Fruit fly (Drosophila melanogaster): ENCODE results near the gene CG18132.
A peak's percentile ranks its signal among the peaks of the same experiment; 100 is the strongest.

Gene CG18132

DNA sequence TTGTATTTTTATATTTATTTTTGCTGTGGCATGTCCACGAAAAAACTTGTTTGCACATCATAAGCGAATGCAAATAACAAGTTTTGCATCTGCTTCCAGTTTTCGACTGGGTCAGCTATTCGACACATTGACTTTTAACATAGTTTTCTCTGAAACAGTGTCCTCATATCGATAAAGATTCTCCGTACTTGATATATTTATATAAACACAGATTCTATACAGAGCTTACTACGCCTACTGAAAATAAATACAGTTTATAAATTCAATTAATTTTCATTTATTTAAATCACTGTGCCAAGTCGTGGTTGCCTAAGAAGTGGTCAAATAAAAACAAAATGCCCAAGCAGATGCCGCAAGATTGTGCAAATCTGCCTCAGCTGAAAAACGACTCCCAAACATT, 18.0 kb upstream of the CG18132 start (continued):
- no peak for TF ChIP-seq fd59A (GFP tag; optimal IDR thresholded peaks at IDR 0.05)
- TF ChIP-seq ss (GFP tag; optimal IDR thresholded peaks at IDR 0.05), result no peak
- no peak for TF ChIP-seq CG3919 (GFP tag; optimal IDR thresholded peaks at IDR 0.05)
- TF ChIP-seq Sox15 (GFP tag; optimal IDR thresholded peaks at IDR 0.05), result no peak
- no peak for TF ChIP-seq CG4318 (GFP tag; optimal IDR thresholded peaks at IDR 0.05)
- peak; percentile 34 for TF ChIP-seq CG32006 (GFP tag; optimal IDR thresholded peaks at IDR 0.05)
- no peak for TF ChIP-seq svp (GFP tag)
- peak; percentile 62 for TF ChIP-seq CG6276 (GFP tag; optimal IDR thresholded peaks at IDR 0.05)
- TF ChIP-seq Sox102F (GFP tag; optimal IDR thresholded peaks at IDR 0.05), result no peak
- peak; percentile 77 for TF ChIP-seq eg (GFP tag; IDR thresholded peaks at IDR 0.05)

DNA sequence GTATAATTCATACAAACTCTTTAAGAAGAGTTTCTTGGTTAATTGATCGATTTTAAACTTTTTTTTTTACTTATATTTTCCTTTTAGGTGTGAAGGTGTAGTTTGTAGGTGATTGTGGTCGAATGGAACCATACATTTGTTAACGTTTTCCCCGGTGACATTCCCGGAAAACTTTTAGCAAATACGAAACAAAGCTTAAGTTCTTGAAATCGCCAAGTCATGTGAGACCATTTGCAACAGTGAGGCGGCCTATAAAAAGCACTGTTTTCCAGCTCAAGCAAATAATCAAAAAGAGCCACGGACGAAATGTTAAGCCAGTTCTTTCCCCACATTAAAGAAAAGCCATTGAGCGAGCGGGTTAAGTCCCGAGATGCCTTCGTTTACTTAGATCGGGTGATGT, 5.1 kb upstream of the CG18132 start, which contains the start of gene Or22b:
Or22b (plus strand) TSS at position 301 of the 400 bp plus-strand sequence.
- TF ChIP-seq esn (GFP tag; optimal IDR thresholded peaks at IDR 0.05), result no peak
- no peak for TF ChIP-seq OdsH (GFP tag; optimal IDR thresholded peaks at IDR 0.05)
- TF ChIP-seq CG8119 (GFP tag; IDR thresholded peaks at IDR 0.05), result no peak
- no peak for TF ChIP-seq CG8319 (GFP tag; optimal IDR thresholded peaks at IDR 0.05)
- no peak for TF ChIP-seq CG6792 (GFP tag; optimal IDR thresholded peaks at IDR 0.05)
- no peak for TF ChIP-seq spab (GFP tag; optimal IDR thresholded peaks at IDR 0.05)
- TF ChIP-seq CG34406 (GFP tag; optimal IDR thresholded peaks at IDR 0.05), result no peak
- no peak for TF ChIP-seq CG11294 (GFP tag; IDR thresholded peaks at IDR 0.05)
- no peak for TF ChIP-seq CG6854 (GFP tag; optimal IDR thresholded peaks at IDR 0.05)
- no peak for TF ChIP-seq svp (GFP tag)
- no peak for TF ChIP-seq CG31627 (GFP tag; optimal IDR thresholded peaks at IDR 0.05)
- no peak for TF ChIP-seq CG16779 (tag; optimal IDR thresholded peaks at IDR 0.05)
- no peak for TF ChIP-seq lz (GFP tag; optimal IDR thresholded peaks at IDR 0.05)
- TF ChIP-seq Hr4 (GFP tag; optimal IDR thresholded peaks at IDR 0.05), result no peak
- TF ChIP-seq Smox (GFP tag; optimal IDR thresholded peaks at IDR 0.05), result no peak
- no peak for TF ChIP-seq topi (GFP tag; optimal IDR thresholded peaks at IDR 0.05)

DNA sequence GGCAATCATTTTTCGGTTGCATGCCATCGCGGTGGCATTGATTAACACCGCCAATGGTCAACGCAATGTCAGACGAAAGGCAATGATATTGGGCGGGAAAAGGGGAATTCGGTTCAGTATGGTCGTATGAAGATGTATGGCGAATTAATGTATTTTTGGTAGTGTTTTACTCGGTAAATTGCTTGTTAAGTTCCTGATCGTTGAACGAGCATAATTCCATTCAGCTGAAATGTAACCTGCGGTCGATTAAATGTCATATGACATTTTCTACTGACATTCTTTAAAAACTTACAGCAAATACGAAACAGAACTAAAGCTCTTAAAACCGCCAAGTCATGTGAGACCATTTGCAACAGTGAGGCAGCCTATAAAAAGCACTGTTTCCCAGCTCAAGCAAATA, 2.9 kb upstream of the CG18132 start, which contains the start of gene Or22a:
Or22a (plus strand) TSS at position 301 of the 400 bp plus-strand sequence.
- no peak for TF ChIP-seq CG6276 (GFP tag; optimal IDR thresholded peaks at IDR 0.05)
- no peak for TF ChIP-seq CG8119 (GFP tag; IDR thresholded peaks at IDR 0.05)
- no peak for TF ChIP-seq CG11762 (GFP tag; optimal IDR thresholded peaks at IDR 0.05; ENCODE audit: insufficient read depth)
- no peak for TF ChIP-seq Sox14 (GFP tag; optimal IDR thresholded peaks at IDR 0.05)
- TF ChIP-seq eg (GFP tag; IDR thresholded peaks at IDR 0.05), result no peak
- TF ChIP-seq CG10669 (GFP tag; optimal IDR thresholded peaks at IDR 0.05), result no peak
- no peak for TF ChIP-seq dsx (GFP tag; optimal IDR thresholded peaks at IDR 0.05; ENCODE audit: poor library complexity, severe bottlenecking)
- TF ChIP-seq Hr39 (GFP tag; optimal IDR thresholded peaks at IDR 0.05), result no peak

DNA sequence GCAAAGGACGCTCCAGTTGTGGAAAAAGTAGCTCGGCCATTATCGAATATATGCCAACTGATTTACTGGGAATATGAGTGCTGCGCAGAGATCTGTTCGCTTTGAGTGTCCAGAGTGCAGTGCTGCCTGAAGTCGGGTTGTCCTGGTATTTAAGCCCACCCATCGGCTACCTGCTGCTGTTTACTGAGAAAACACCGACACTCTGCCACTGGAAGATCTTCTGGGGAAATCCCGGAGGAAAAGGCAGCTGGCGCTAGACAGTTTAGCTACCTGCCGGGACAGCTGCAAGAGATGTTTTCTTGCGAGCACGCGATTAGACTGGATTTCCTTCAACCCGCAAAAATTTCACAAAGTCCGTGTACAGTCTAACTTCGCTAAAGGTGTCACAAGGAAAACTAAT, 744 bp upstream of the CG18132 start, which contains the start of gene halo:
halo (minus strand) TSS at position 127 of the 400 bp plus-strand sequence.
- TF ChIP-seq fd85E (GFP tag; optimal IDR thresholded peaks at IDR 0.05) (no peak), dac (GFP tag; optimal IDR thresholded peaks at IDR 0.05) (no peak), Eip93F (GFP tag; optimal IDR thresholded peaks at IDR 0.05) (no peak), CG8119 (GFP tag; IDR thresholded peaks at IDR 0.05) (no peak), CG10669 (GFP tag; optimal IDR thresholded peaks at IDR 0.05) (no peak), CG11294 (GFP tag; IDR thresholded peaks at IDR 0.05) (no peak), CG6792 (GFP tag; optimal IDR thresholded peaks at IDR 0.05) (no peak), eg (GFP tag; IDR thresholded peaks at IDR 0.05) (no peak), CG6276 (GFP tag; optimal IDR thresholded peaks at IDR 0.05) (no peak), dsx (GFP tag; optimal IDR thresholded peaks at IDR 0.05; ENCODE audit: poor library complexity, severe bottlenecking) (no peak), Ets21C (GFP tag; optimal IDR thresholded peaks at IDR 0.05) (no peak), Hr39 (GFP tag; optimal IDR thresholded peaks at IDR 0.05) (no peak)

DNA sequence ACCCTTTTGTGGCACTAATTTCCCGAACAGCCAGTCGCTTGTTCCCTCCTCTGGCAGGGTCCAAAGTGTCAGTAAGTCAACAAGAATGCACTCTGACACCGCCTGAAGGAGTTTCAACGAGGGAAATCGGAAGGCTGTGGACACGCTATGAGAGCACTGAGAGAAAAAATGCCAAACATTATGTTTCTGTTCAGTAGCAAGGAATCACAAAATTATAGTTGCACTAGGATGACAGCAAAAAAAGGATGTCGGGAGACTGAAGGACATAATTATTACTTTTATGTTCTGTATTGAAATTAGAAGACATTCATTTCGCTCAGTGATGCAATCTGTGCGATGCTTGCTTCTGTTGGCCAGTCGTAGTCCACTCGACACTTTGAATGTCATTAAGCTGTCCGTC, 7.5 kb downstream of the CG18132 start:
- TF ChIP-seq Sox15 (GFP tag; optimal IDR thresholded peaks at IDR 0.05) (no peak), CG6163 (GFP tag; IDR thresholded peaks at IDR 0.05) (0 out of 3 replicates have a peak, but pooled peaks have one; percentile 39), Hr4 (GFP tag; optimal IDR thresholded peaks at IDR 0.05) (peak; percentile 7), CG10631 (GFP tag; optimal IDR thresholded peaks at IDR 0.05) (no peak), spab (GFP tag; optimal IDR thresholded peaks at IDR 0.05) (no peak), CG10669 (GFP tag; optimal IDR thresholded peaks at IDR 0.05) (peak; percentile 21), CG7368 (GFP tag; optimal IDR thresholded peaks at IDR 0.05) (no peak), pdm3 (GFP tag; optimal IDR thresholded peaks at IDR 0.05) (peak; percentile 4), svp (GFP tag) (peak; percentile 28)

All from whole organism, prepupa.